Fruit fly (Drosophila melanogaster) whole organism, pupa: ENCODE measurements around the gene Sac1.

ENCODE experiments used
- CG12605 ChIP-seq: fragments of 200-800 bp; sonication (Bioruptor generic); IDR thresholded peaks from 2 replicates; pipeline ENCODE4 v1.3.6; 2022; ENCODE audit warnings: missing biosample characterization, missing genetic modification characterization
- CG17806 ChIP-seq: fragments of 200-800 bp; sonication (Bioruptor generic); optimal IDR thresholded peaks from 2 replicates; lab custom pipeline; 2018; ENCODE audit warnings: missing biosample characterization, mild to moderate bottlenecking, missing genetic modification characterization, moderate library complexity
- CG34367 ChIP-seq: fragments of 200-800 bp; sonication (Bioruptor generic); optimal IDR thresholded peaks from 2 replicates; lab custom pipeline; 2018; ENCODE audit warnings: missing biosample characterization, mild to moderate bottlenecking, missing genetic modification characterization
- CG4496 ChIP-seq: fragments of 200-800 bp; sonication (Bioruptor generic); IDR thresholded peaks from 3 replicates; pipeline ENCODE4 v1.3.6; 2022; ENCODE audit warnings: missing biosample characterization, missing genetic modification characterization
- D1 ChIP-seq: fragments of 200-800 bp; sonication (Bioruptor generic); optimal IDR thresholded peaks from 2 replicates; lab custom pipeline; 2018; ENCODE audit warnings: missing biosample characterization, mild to moderate bottlenecking, missing genetic modification characterization, moderate library complexity
- EcR ChIP-seq: fragments of 200-800 bp; sonication (Bioruptor generic); optimal IDR thresholded peaks from 3 replicates; lab custom pipeline; 2019; ENCODE audit warnings: missing biosample characterization, missing genetic modification characterization, mild to moderate bottlenecking, moderate library complexity, missing genetic modification reagents
- Pif1B ChIP-seq: fragments of 200-800 bp; sonication (Bioruptor generic); optimal IDR thresholded peaks from 3 replicates; lab custom pipeline; 2016; ENCODE audit warnings: missing biosample characterization, missing genetic modification characterization
- Snoo ChIP-seq: fragments of 200-800 bp; sonication (Bioruptor generic); optimal IDR thresholded peaks from 3 replicates; lab custom pipeline; 2017; ENCODE audit warnings: missing biosample characterization, mild to moderate bottlenecking, missing genetic modification characterization, inconsistent platforms
- fd96Ca ChIP-seq: fragments of 200-800 bp; sonication (Bioruptor generic); IDR thresholded peaks from 3 replicates; pipeline ENCODE4 v1.3.6; 2022; ENCODE audit warnings: missing biosample characterization, missing genetic modification characterization
- rn ChIP-seq: fragments of 200-800 bp; sonication (Bioruptor generic); IDR thresholded peaks from 2 replicates; pipeline ENCODE4 v1.3.6; 2022; ENCODE audit warnings: missing biosample characterization, missing genetic modification characterization

- peak; percentile 20; the same call in 1 of the 2 replicates for TF ChIP-seq CG12605 (GFP tag; lab: Robert Waterston, UW)
- no peak for TF ChIP-seq Snoo (tag; lab: Kevin White, UChicago)
- TF ChIP-seq CG34367, result no peak
- TF ChIP-seq Pif1B, result no peak
- TF ChIP-seq rn (GFP tag; lab: Robert Waterston, UW), result no peak
- no peak for TF ChIP-seq CG17806 (tag; lab: Kevin White, UChicago)
- peak; percentile 51 for TF ChIP-seq EcR (GFP tag; lab: Kevin White, UChicago)
- TF ChIP-seq CG4496 (GFP tag; lab: Robert Waterston, UW), result no peak
- no peak for TF ChIP-seq fd96Ca
- no peak for TF ChIP-seq D1
These were observed 39.4 kb upstream of the Sac1 start for dm6 chr3L:1208206-1208605.
